Fruit fly (Drosophila melanogaster): ENCODE measurements around the gene beat-VII.
A peak's percentile ranks its signal among the peaks of the same experiment; 100 is the strongest.

beat-VII gene

dm6 chr3R:26724977-26725612 is 43.3 kb upstream of the beat-VII start, which contains the start of gene CG6420 (continued):
- peak; percentile 65 for TF ChIP-seq Nf-YC (tag; optimal IDR thresholded peaks at IDR 0.05)
- no peak for TF ChIP-seq wek (GFP tag; optimal IDR thresholded peaks at IDR 0.05)
- TF ChIP-seq eve (GFP tag; optimal IDR thresholded peaks at IDR 0.05): no peak
- TF ChIP-seq nerfin-2 (GFP tag; IDR thresholded peaks at IDR 0.05; ENCODE audit: partially characterized antibody): peak; percentile 87
- peak; percentile 27 for TF ChIP-seq trem (tag; optimal IDR thresholded peaks at IDR 0.05)
- TF ChIP-seq CG2129 (GFP tag; IDR thresholded peaks at IDR 0.05; ENCODE audit: partially characterized antibody): peak; percentile 57; the same call in 1 of the 2 replicates
- TF ChIP-seq HLH4C (GFP tag; IDR thresholded peaks at IDR 0.05; ENCODE audit: partially characterized antibody): peak; percentile 79
- TF ChIP-seq Med (GFP tag): peak; percentile 87
- TF ChIP-seq Bgb (GFP tag; IDR thresholded peaks at IDR 0.05; ENCODE audit: partially characterized antibody): peak; percentile 92
- no peak for TF ChIP-seq pita (GFP tag; optimal IDR thresholded peaks at IDR 0.05)
- TF ChIP-seq da (GFP tag; optimal IDR thresholded peaks at IDR 0.05): no peak
- no peak for TF ChIP-seq Drgx (GFP tag; IDR thresholded peaks at IDR 0.05)
- TF ChIP-seq CG7271 (tag; optimal IDR thresholded peaks at IDR 0.05): no peak
- peak; percentile 68 for TF ChIP-seq pzg (GFP tag; optimal IDR thresholded peaks at IDR 0.05)
- TF ChIP-seq MBD-R2 (GFP tag; IDR thresholded peaks at IDR 0.05): peak; percentile 75
- TF ChIP-seq Sry-δ (GFP tag; optimal IDR thresholded peaks at IDR 0.05): peak; percentile 89
- TF ChIP-seq amos (GFP tag; IDR thresholded peaks at IDR 0.05; ENCODE audit: partially characterized antibody): peak; percentile 93
- TF ChIP-seq Dref (GFP tag; IDR thresholded peaks at IDR 0.05): peak; percentile 70
- peak; percentile 82 for TF ChIP-seq sna (GFP tag; IDR thresholded peaks at IDR 0.05; ENCODE audit: partially characterized antibody)
- TF ChIP-seq Dbx (GFP tag; IDR thresholded peaks at IDR 0.05): 0 out of 3 replicates have a peak, but pooled peaks have one; percentile 10
- peak; percentile 73 for TF ChIP-seq nmo (GFP tag; optimal IDR thresholded peaks at IDR 0.05)
- peak; percentile 76 for TF ChIP-seq vnd (GFP tag; IDR thresholded peaks at IDR 0.05; ENCODE audit: partially characterized antibody)
- peak; percentile 66; the same call in 2 of the 3 replicates for TF ChIP-seq CG7963 (GFP tag; IDR thresholded peaks at IDR 0.05; ENCODE audit: partially characterized antibody)
- TF ChIP-seq BEAF-32 (GFP tag; optimal IDR thresholded peaks at IDR 0.05): peak; percentile 84
- no peak for TF ChIP-seq fd102C (GFP tag; optimal IDR thresholded peaks at IDR 0.05)
- TF ChIP-seq bigmax (GFP tag; optimal IDR thresholded peaks at IDR 0.05): no peak
- peak; percentile 87 for TF ChIP-seq Dp (GFP tag; optimal IDR thresholded peaks at IDR 0.05)
- peak; percentile 91 for TF ChIP-seq CG6791 (GFP tag; IDR thresholded peaks at IDR 0.05; ENCODE audit: partially characterized antibody)
- no peak for TF ChIP-seq HmgD (GFP tag; optimal IDR thresholded peaks at IDR 0.05)
- TF ChIP-seq CG15514 (GFP tag; optimal IDR thresholded peaks at IDR 0.05): peak; percentile 18
- TF ChIP-seq CG2116 (GFP tag; optimal IDR thresholded peaks at IDR 0.05): peak; percentile 29
- no peak for TF ChIP-seq ci (GFP tag; IDR thresholded peaks at IDR 0.05)
- peak; percentile 31; the same call in 1 of the 2 replicates for TF ChIP-seq Rfx (GFP tag; IDR thresholded peaks at IDR 0.05)
- no peak for TF ChIP-seq CG18764 (GFP tag; optimal IDR thresholded peaks at IDR 0.05)
- TF ChIP-seq CG34224 (GFP tag; IDR thresholded peaks at IDR 0.05; ENCODE audit: partially characterized antibody): peak; percentile 83
- peak in 1 of 2 experiments; percentile 28 for TF ChIP-seq Trl (optimal IDR thresholded peaks at IDR 0.05)
- TF ChIP-seq Trl (GFP tag; optimal IDR thresholded peaks at IDR 0.05): no peak
- TF ChIP-seq row (GFP tag; IDR thresholded peaks at IDR 0.05): peak; percentile 54; the same call in 1 of the 3 replicates
- TF ChIP-seq hkb (optimal IDR thresholded peaks at IDR 0.05): peak; percentile 83
- no peak for TF ChIP-seq hkb (GFP tag; IDR thresholded peaks at IDR 0.05)
- TF ChIP-seq Pdp1 (GFP tag; optimal IDR thresholded peaks at IDR 0.05): peak in 1 of 2 experiments; percentile 51
- TF ChIP-seq chinmo (GFP tag; IDR thresholded peaks at IDR 0.05; ENCODE audit: partially characterized antibody): peak; percentile 74; the same call in 3 of the 4 replicates
- no peak for TF ChIP-seq Hand (GFP tag; optimal IDR thresholded peaks at IDR 0.05)
- TF ChIP-seq Oli (tag; optimal IDR thresholded peaks at IDR 0.05): no peak
- TF ChIP-seq mld (GFP tag; IDR thresholded peaks at IDR 0.05; ENCODE audit: partially characterized antibody): 0 out of 3 replicates have a peak, but pooled peaks have one; percentile 16
- peak in 1 of 3 experiments; percentile 32 for TF ChIP-seq Stat92E (GFP tag; optimal IDR thresholded peaks at IDR 0.05)
- TF ChIP-seq Lhr (GFP tag; optimal IDR thresholded peaks at IDR 0.05): peak; percentile 62
